Worm (Caenorhabditis elegans): ENCODE data around the gene srh-149.

DNA sequence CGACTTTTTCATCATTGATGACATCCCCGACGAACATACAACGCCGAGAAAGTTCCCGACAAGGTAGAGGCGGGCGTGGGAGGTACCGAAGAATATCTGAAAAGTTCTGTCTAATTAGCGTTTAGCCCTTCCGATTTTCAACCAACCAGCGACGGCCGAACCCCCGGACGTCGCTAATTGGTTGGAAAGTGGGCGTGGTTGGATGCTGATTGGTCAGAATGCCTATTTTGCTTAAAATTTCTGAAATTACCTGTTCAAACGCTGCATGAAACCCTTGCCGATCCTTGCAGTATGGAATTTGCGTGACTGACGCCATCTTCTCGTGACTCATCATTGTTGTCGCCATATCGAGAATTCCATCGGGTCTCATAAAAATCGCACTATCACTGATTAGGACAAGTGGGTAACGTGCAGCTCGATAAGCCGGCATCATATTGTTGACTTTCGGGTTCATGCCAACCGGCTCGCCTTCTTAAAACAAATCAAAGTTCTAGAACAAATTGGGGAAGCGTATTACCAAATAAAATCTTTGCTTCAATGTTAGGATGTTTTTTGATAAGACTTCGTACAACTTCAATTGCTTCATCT, 46.8 kb upstream of the srh-149 start:
- no peak for TF ChIP-seq sea-1 (GFP tag; conservative IDR thresholded peaks at IDR 0.05)
- TF ChIP-seq flt-1 (GFP tag; IDR thresholded peaks at IDR 0.05), result no peak
- no peak for TF ChIP-seq tra-4 (tag; optimal IDR thresholded peaks at IDR 0.05)
- TF ChIP-seq hmg-4 (GFP tag; optimal IDR thresholded peaks at IDR 0.05), result no peak
- TF ChIP-seq ama-1 (optimal IDR thresholded peaks at IDR 0.05), result no peak
- TF ChIP-seq ceh-13 (GFP tag; optimal IDR thresholded peaks at IDR 0.05), result no peak
- TF ChIP-seq pes-1 (GFP tag; IDR thresholded peaks at IDR 0.05), result no peak

Data from whole organism, early embryonic.